Fruit fly (Drosophila melanogaster): Measurements from ENCODE around the gene CG7384.
A peak's percentile ranks its signal among the peaks of the same experiment; 100 is the strongest.

CG7384 gene

DNA sequence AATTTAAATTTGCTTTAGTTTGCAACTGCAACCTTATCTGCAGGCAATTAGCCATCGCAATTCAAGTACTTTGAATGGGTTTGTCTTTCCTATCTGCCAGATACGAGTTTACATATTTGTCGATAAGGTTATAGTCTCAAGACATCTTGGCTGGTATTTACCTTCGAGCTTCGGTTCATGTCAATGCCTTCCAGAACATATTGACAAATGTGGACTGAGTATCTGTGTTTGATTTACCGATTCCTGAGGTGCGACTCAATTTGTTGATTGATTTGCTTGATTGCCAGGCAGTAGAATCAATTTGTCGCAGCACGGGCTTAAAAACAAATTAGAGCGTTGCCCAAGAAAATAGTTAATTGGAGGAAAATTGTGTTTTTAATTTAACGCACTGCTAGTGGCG lies 42.6 kb upstream of the CG7384 start (continued):
- TF ChIP-seq abd-A (tag; optimal IDR thresholded peaks at IDR 0.05) (no peak), Bgb (GFP tag; IDR thresholded peaks at IDR 0.05; ENCODE audit: partially characterized antibody) (no peak), HmgZ (tag; optimal IDR thresholded peaks at IDR 0.05) (peak; percentile 30), gsb (GFP tag; IDR thresholded peaks at IDR 0.05) (no peak), CG12299 (tag; optimal IDR thresholded peaks at IDR 0.05) (no peak), CHES-1-like (GFP tag; optimal IDR thresholded peaks at IDR 0.05) (peak; percentile 22), CG10209 (GFP tag; optimal IDR thresholded peaks at IDR 0.05) (peak; percentile 62), CG1233 (GFP tag; optimal IDR thresholded peaks at IDR 0.05) (peak; percentile 66), tll (GFP tag; optimal IDR thresholded peaks at IDR 0.05) (no peak), sc (optimal IDR thresholded peaks at IDR 0.05) (no peak), sc (GFP tag; optimal IDR thresholded peaks at IDR 0.05) (peak; percentile 23), CG32532 (GFP tag; IDR thresholded peaks at IDR 0.05) (no peak), Hmr (GFP tag; optimal IDR thresholded peaks at IDR 0.05) (peak; percentile 8), vfl (GFP tag; optimal IDR thresholded peaks at IDR 0.05) (no peak), Ada2b (GFP tag; IDR thresholded peaks at IDR 0.05) (no peak), cas (GFP tag; IDR thresholded peaks at IDR 0.05) (no peak), slbo (GFP tag; IDR thresholded peaks at IDR 0.05) (no peak), lab (GFP tag; optimal IDR thresholded peaks at IDR 0.05) (peak; percentile 79), D19A (tag; optimal IDR thresholded peaks at IDR 0.05) (no peak), trh (GFP tag; optimal IDR thresholded peaks at IDR 0.05) (no peak), HLH54F (GFP tag; optimal IDR thresholded peaks at IDR 0.05) (no peak), CG15011 (GFP tag; optimal IDR thresholded peaks at IDR 0.05) (no peak), CG17359 (tag; optimal IDR thresholded peaks at IDR 0.05) (peak; percentile 20), croc (GFP tag; conservative IDR thresholded peaks at IDR 0.05) (no peak), nau (GFP tag; optimal IDR thresholded peaks at IDR 0.05) (peak; percentile 41), hkb (optimal IDR thresholded peaks at IDR 0.05) (no peak), hkb (GFP tag; IDR thresholded peaks at IDR 0.05) (0 out of 2 replicates have a peak, but pooled peaks have one; percentile 25), CG6683 (GFP tag; optimal IDR thresholded peaks at IDR 0.05) (no peak), CG30403 (GFP tag; optimal IDR thresholded peaks at IDR 0.05) (no peak), nom (GFP tag; optimal IDR thresholded peaks at IDR 0.05) (no peak), CG17568 (GFP tag; optimal IDR thresholded peaks at IDR 0.05) (peak; percentile 56), HLHmδ (GFP tag; optimal IDR thresholded peaks at IDR 0.05) (peak; percentile 85), ERR (GFP tag; optimal IDR thresholded peaks at IDR 0.05) (no peak), CG4404 (GFP tag; IDR thresholded peaks at IDR 0.05) (no peak), prd (optimal IDR thresholded peaks at IDR 0.05) (no peak), prd (GFP tag; IDR thresholded peaks at IDR 0.05) (0 out of 3 replicates have a peak, but pooled peaks have one; percentile 20), sens-2 (GFP tag; IDR thresholded peaks at IDR 0.05) (peak; percentile 54; the same call in 1 of the 2 replicates), nerfin-1 (tag; optimal IDR thresholded peaks at IDR 0.05) (peak; percentile 24), Dfd (GFP tag; optimal IDR thresholded peaks at IDR 0.05) (no peak), Doc3 (GFP tag; IDR thresholded peaks at IDR 0.05; ENCODE audit: partially characterized antibody) (no peak), fu2 (GFP tag; optimal IDR thresholded peaks at IDR 0.05) (no peak), Chrac-16 (GFP tag; optimal IDR thresholded peaks at IDR 0.05) (no peak), corto (GFP tag; optimal IDR thresholded peaks at IDR 0.05) (no peak), CG7963 (GFP tag; IDR thresholded peaks at IDR 0.05; ENCODE audit: partially characterized antibody) (no peak), Dad (GFP tag; optimal IDR thresholded peaks at IDR 0.05) (no peak), Six4 (GFP tag; optimal IDR thresholded peaks at IDR 0.05) (no peak), otp (GFP tag; IDR thresholded peaks at IDR 0.05) (peak; percentile 45; the same call in 1 of the 3 replicates), CG16813 (GFP tag; IDR thresholded peaks at IDR 0.05; ENCODE audit: partially characterized antibody) (no peak), mam (GFP tag; optimal IDR thresholded peaks at IDR 0.05) (no peak), CG17328 (GFP tag; IDR thresholded peaks at IDR 0.05) (no peak), Poxn (GFP tag; IDR thresholded peaks at IDR 0.05) (no peak), CG4730 (GFP tag; IDR thresholded peaks at IDR 0.05) (no peak)
